Fruit fly (Drosophila melanogaster) whole organism, embryonic: ENCODE measurements around the gene CG17233.

Source experiments
- Antp ChIP-seq: fragments of 200-800 bp; sonication (Bioruptor generic); optimal IDR thresholded peaks from 3 replicates; lab custom pipeline; 2016; ENCODE audit warnings: missing biosample characterization, missing genetic modification characterization
- CG10543 ChIP-seq: fragments of 200-800 bp; sonication (Bioruptor generic); optimal IDR thresholded peaks from 3 replicates; lab custom pipeline; 2017; ENCODE audit warnings: missing biosample characterization, mild to moderate bottlenecking, missing genetic modification characterization, moderate library complexity
- CG10565 ChIP-seq: fragments of 200-800 bp; sonication (Bioruptor generic); optimal IDR thresholded peaks from 3 replicates; lab custom pipeline; 2016; ENCODE audit warnings: missing biosample characterization, mild to moderate bottlenecking, missing genetic modification characterization
- CG11695 ChIP-seq: fragments of 200-800 bp; sonication (Bioruptor generic); IDR thresholded peaks from 3 replicates; pipeline ENCODE4 v1.3.6; 2022; ENCODE audit warnings: missing biosample characterization, missing genetic modification characterization
- CG11723 ChIP-seq: fragments of 200-800 bp; sonication (Bioruptor generic); optimal IDR thresholded peaks from 2 replicates; lab custom pipeline; 2017; ENCODE audit warnings: missing biosample characterization, mild to moderate bottlenecking, missing genetic modification characterization
- CG12219 ChIP-seq: fragments of 200-800 bp; sonication (Bioruptor generic); optimal IDR thresholded peaks from 3 replicates; lab custom pipeline; 2018; ENCODE audit warnings: missing biosample characterization, mild to moderate bottlenecking, missing genetic modification characterization
- CG1233 ChIP-seq: fragments of 200-800 bp; sonication (Bioruptor generic); optimal IDR thresholded peaks from 4 replicates; lab custom pipeline; 2018; ENCODE audit warnings: missing biosample characterization, mild to moderate bottlenecking, missing genetic modification characterization
- CG14050 ChIP-seq: fragments of 200-800 bp; sonication (Bioruptor generic); IDR thresholded peaks from 3 replicates; pipeline ENCODE4 v1.3.6; 2022; ENCODE audit warnings: missing biosample characterization, missing genetic modification characterization
- CG14710 ChIP-seq: fragments of 200-800 bp; sonication (Bioruptor generic); optimal IDR thresholded peaks from 3 replicates; lab custom pipeline; 2019; ENCODE audit warnings: missing biosample characterization, mild to moderate bottlenecking, missing genetic modification characterization, moderate library complexity
- CG1602 ChIP-seq: fragments of 200-800 bp; sonication (Bioruptor generic); optimal IDR thresholded peaks from 3 replicates; lab custom pipeline; 2016; ENCODE audit warnings: missing biosample characterization, missing genetic modification characterization
- CG16813 ChIP-seq: fragments of 200-800 bp; sonication (Bioruptor generic); IDR thresholded peaks from 3 replicates; pipeline ENCODE4 v1.3.6; 2022; ENCODE audit warnings: missing biosample characterization, missing genetic modification characterization; ENCODE audit not compliant: partially characterized antibody
- CG16863 ChIP-seq: fragments of 200-800 bp; sonication (Bioruptor generic); optimal IDR thresholded peaks from 3 replicates; lab custom pipeline; 2016; ENCODE audit warnings: missing biosample characterization, missing genetic modification characterization
- CG18599 ChIP-seq: fragments of 200-800 bp; sonication (Bioruptor generic); optimal IDR thresholded peaks from 3 replicates; lab custom pipeline; 2017; ENCODE audit warnings: missing biosample characterization, missing genetic modification characterization, mild to moderate bottlenecking, moderate library complexity, missing genetic modification reagents
- CG31388 ChIP-seq: fragments of 200-800 bp; sonication (Bioruptor generic); optimal IDR thresholded peaks from 2 replicates; lab custom pipeline; 2016; ENCODE audit warnings: missing biosample characterization, missing genetic modification characterization
- CG34224 ChIP-seq: fragments of 200-800 bp; sonication (Bioruptor generic); IDR thresholded peaks from 3 replicates; pipeline ENCODE4 v1.3.6; 2022; ENCODE audit warnings: missing biosample characterization, missing genetic modification characterization; ENCODE audit not compliant: partially characterized antibody
- CG8388 ChIP-seq: fragments of 200-800 bp; sonication (Bioruptor generic); optimal IDR thresholded peaks from 2 replicates; lab custom pipeline; 2019; ENCODE audit warnings: missing biosample characterization, mild to moderate bottlenecking, missing genetic modification characterization, moderate library complexity
- CG9797 ChIP-seq: fragments of 200-800 bp; sonication (Bioruptor generic); optimal IDR thresholded peaks from 3 replicates; lab custom pipeline; 2018; ENCODE audit warnings: missing biosample characterization, mild to moderate bottlenecking, missing genetic modification characterization
- CG9932 ChIP-seq: fragments of 200-800 bp; sonication (Bioruptor generic); IDR thresholded peaks from 2 replicates; pipeline ENCODE4 v1.3.6; 2022; ENCODE audit warnings: missing biosample characterization, missing genetic modification characterization
- Deaf1 ChIP-seq: fragments of 200-800 bp; optimal IDR thresholded peaks from 3 replicates; lab custom pipeline; 2019; ENCODE audit warnings: missing biosample characterization, mild to moderate bottlenecking, missing genetic modification characterization, moderate library complexity
- Doc3 ChIP-seq: fragments of 200-800 bp; sonication (Bioruptor generic); IDR thresholded peaks from 3 replicates; pipeline ENCODE4 v1.3.6; 2022; ENCODE audit warnings: missing biosample characterization, missing genetic modification characterization; ENCODE audit not compliant: partially characterized antibody
- HmgZ ChIP-seq: fragments of 200-800 bp; sonication (Bioruptor generic); optimal IDR thresholded peaks from 2 replicates; lab custom pipeline; 2018; ENCODE audit warnings: missing biosample characterization, mild to moderate bottlenecking, missing genetic modification characterization
- Jarid2 ChIP-seq: fragments of 200-800 bp; sonication (Bioruptor generic); optimal IDR thresholded peaks from 3 replicates; lab custom pipeline; 2017; ENCODE audit warnings: mild to moderate bottlenecking, missing biosample characterization, missing genetic modification reagents, missing genetic modification characterization
- Mad ChIP-seq: fragments of 200-800 bp; sonication (Bioruptor generic); optimal IDR thresholded peaks from 2 replicates; lab custom pipeline; 2016; ENCODE audit warnings: missing biosample characterization, missing genetic modification characterization
- Meics ChIP-seq: fragments of 200-800 bp; sonication (Bioruptor generic); optimal IDR thresholded peaks from 2 replicates; lab custom pipeline; 2017; ENCODE audit warnings: missing biosample characterization, mild to moderate bottlenecking, missing genetic modification characterization
- Mes4 ChIP-seq: fragments of 200-800 bp; sonication (Bioruptor generic); optimal IDR thresholded peaks from 2 replicates; lab custom pipeline; 2016; ENCODE audit warnings: missing biosample characterization, missing genetic modification characterization
- PHDP ChIP-seq: fragments of 200-800 bp; sonication (Bioruptor generic); optimal IDR thresholded peaks from 3 replicates; lab custom pipeline; 2018; ENCODE audit warnings: missing biosample characterization, mild to moderate bottlenecking, missing genetic modification characterization, moderate library complexity
- Sin3A ChIP-seq: fragments of >200 bp; optimal IDR thresholded peaks from 2 replicates; lab custom pipeline; 2018
- Spps ChIP-seq: fragments of 200-800 bp; sonication (Bioruptor generic); optimal IDR thresholded peaks from 2 replicates; lab custom pipeline; 2018; ENCODE audit warnings: missing biosample characterization, mild to moderate bottlenecking, missing genetic modification characterization
- ase ChIP-seq: fragments of 200-800 bp; sonication (Bioruptor generic); IDR thresholded peaks from 3 replicates; pipeline ENCODE4 v1.3.6; 2022; ENCODE audit warnings: missing biosample characterization, missing genetic modification characterization
- bab2 ChIP-seq: fragments of 200-800 bp; sonication (Bioruptor generic); optimal IDR thresholded peaks from 2 replicates; lab custom pipeline; 2016; ENCODE audit warnings: missing biosample characterization, missing genetic modification characterization
- bcd ChIP-seq: fragments of 200-800 bp; sonication (Bioruptor generic); optimal IDR thresholded peaks from 2 replicates; lab custom pipeline; 2017; ENCODE audit warnings: missing biosample characterization, mild to moderate bottlenecking, missing genetic modification characterization
- dan ChIP-seq: fragments of 200-800 bp; sonication (Bioruptor generic); IDR thresholded peaks from 2 replicates; pipeline ENCODE4 v1.3.6; 2022; ENCODE audit warnings: missing biosample characterization, missing genetic modification characterization
- dimm ChIP-seq: fragments of 200-800 bp; sonication (Bioruptor generic); IDR thresholded peaks from 2 replicates; pipeline ENCODE4 v1.3.6; 2022; ENCODE audit warnings: missing biosample characterization, missing genetic modification characterization
- fru ChIP-seq: fragments of >200 bp; optimal IDR thresholded peaks from 2 replicates; lab custom pipeline; 2017
- gcm ChIP-seq: fragments of 200-800 bp; sonication (Bioruptor generic); optimal IDR thresholded peaks from 2 replicates; lab custom pipeline; 2019; ENCODE audit warnings: missing biosample characterization, mild to moderate bottlenecking, missing genetic modification characterization, moderate library complexity
- gfzf ChIP-seq: fragments of 200-800 bp; sonication (Bioruptor generic); optimal IDR thresholded peaks from 2 replicates; lab custom pipeline; 2016; ENCODE audit warnings: missing biosample characterization, mild to moderate bottlenecking, missing genetic modification characterization, moderate library complexity
- hkb ChIP-seq, 2 experiments: fragments of 200-800 bp in 1 of 2; fragments of >200 bp in 1 of 2; sonication (Bioruptor generic) in 1 of 2; IDR thresholded peaks in 1 of 2; optimal IDR thresholded peaks in 1 of 2; 2 replicates each; pipeline versions ENCODE4 v1.3.6 to Lab custom; 2017 to 2022; ENCODE audit warnings: missing biosample characterization in 1 of 2, missing genetic modification characterization in 1 of 2
- mam ChIP-seq: fragments of 200-800 bp; sonication (Bioruptor generic); optimal IDR thresholded peaks from 3 replicates; lab custom pipeline; 2016; ENCODE audit warnings: missing biosample characterization, missing genetic modification characterization
- mld ChIP-seq: fragments of 200-800 bp; sonication (Bioruptor generic); IDR thresholded peaks from 3 replicates; pipeline ENCODE4 v1.3.6; 2022; ENCODE audit warnings: missing biosample characterization, missing genetic modification characterization; ENCODE audit not compliant: partially characterized antibody
- oc ChIP-seq: fragments of 200-800 bp; sonication (Bioruptor generic); optimal IDR thresholded peaks from 2 replicates; lab custom pipeline; 2018; ENCODE audit warnings: missing biosample characterization, mild to moderate bottlenecking, missing genetic modification characterization, moderate library complexity
- phol ChIP-seq: fragments of 200-800 bp; sonication (Bioruptor generic); optimal IDR thresholded peaks from 3 replicates; lab custom pipeline; 2018; ENCODE audit warnings: missing biosample characterization, mild to moderate bottlenecking, missing genetic modification characterization, moderate library complexity
- pnt ChIP-seq: fragments of 200-800 bp; sonication (Bioruptor generic); optimal IDR thresholded peaks from 3 replicates; lab custom pipeline; 2016; ENCODE audit warnings: missing biosample characterization, missing genetic modification characterization
- tin ChIP-seq: fragments of 200-800 bp; sonication (Bioruptor generic); optimal IDR thresholded peaks from 3 replicates; lab custom pipeline; 2016; ENCODE audit warnings: missing biosample characterization, missing genetic modification characterization
- tna ChIP-seq: fragments of 200-800 bp; sonication (Bioruptor generic); IDR thresholded peaks from 2 replicates; pipeline ENCODE4 v1.3.6; 2022; ENCODE audit warnings: missing biosample characterization, missing genetic modification characterization; ENCODE audit not compliant: partially characterized antibody
- trem ChIP-seq: fragments of 200-800 bp; optimal IDR thresholded peaks from 3 replicates; lab custom pipeline; 2019; ENCODE audit warnings: missing biosample characterization, mild to moderate bottlenecking, missing genetic modification characterization, moderate library complexity
- trh ChIP-seq: fragments of 200-800 bp; sonication (Bioruptor generic); optimal IDR thresholded peaks from 2 replicates; lab custom pipeline; 2016; ENCODE audit warnings: missing biosample characterization, missing genetic modification characterization
- unc-4 ChIP-seq: fragments of 200-800 bp; sonication (Bioruptor generic); IDR thresholded peaks from 2 replicates; pipeline ENCODE4 v1.3.6; 2022; ENCODE audit warnings: missing biosample characterization, missing genetic modification characterization; ENCODE audit not compliant: partially characterized antibody
- yki ChIP-seq: fragments of >200 bp; optimal IDR thresholded peaks from 3 replicates; lab custom pipeline; 2018

CG17233 gene

DNA sequence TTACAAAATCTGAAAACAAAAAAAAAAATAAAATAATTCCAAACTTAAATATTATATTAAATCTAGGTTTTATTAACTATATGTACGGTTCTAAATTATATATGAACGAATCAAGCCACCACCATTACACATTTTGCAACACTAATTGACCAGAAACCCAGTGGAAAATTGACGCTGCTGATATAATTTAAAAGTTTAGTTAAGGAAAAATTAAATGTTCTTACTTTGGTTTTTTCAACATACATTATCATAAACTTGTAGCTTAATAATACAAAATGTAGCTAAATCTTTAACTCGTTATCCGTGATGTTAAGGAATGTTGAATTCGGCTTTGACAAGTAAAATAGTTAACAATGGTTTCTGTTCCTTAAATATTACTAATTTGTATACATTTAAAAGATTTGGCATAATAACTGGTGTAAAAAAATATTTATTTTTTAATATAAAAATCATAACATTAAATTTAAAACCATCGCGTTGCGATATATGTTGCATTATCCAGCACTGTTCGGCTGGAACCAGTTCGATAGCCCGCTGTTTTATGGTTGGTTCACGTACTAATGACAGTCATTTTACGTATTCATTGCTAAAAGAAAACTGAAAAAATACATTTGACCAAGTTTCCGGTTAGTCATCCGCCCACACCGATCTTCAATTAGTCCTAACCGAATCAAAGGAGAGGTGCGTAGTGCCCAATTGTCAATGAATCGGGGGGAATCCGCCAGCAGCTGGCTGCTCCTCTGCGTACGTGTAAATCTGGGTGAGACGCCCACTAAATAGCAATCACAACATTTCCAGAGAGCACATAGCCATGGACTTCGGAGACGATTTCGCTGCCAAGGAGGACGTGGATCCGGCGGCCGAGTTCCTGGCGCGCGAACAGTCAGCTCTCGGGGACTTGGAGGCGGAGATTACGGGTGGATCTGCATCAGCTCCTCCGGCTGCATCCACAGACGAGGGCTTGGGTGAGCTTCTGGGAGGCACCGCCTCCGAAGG, 582 bp upstream of the CG17233 start (continued):
- peak; percentile 49; the same call in 2 of the 3 replicates for TF ChIP-seq CG11695 (GFP tag; lab: Robert Waterston, UW)
- TF ChIP-seq CG14050, result peak; percentile 32
- no peak for TF ChIP-seq Antp (GFP tag; lab: Kevin White, UChicago)
- TF ChIP-seq CG11723 (GFP tag; lab: Kevin White, UChicago), result peak; percentile 6
- peak; percentile 65 for TF ChIP-seq bcd (GFP tag; lab: Kevin White, UChicago)
- no peak for TF ChIP-seq Mad (GFP tag; lab: Kevin White, UChicago)
- TF ChIP-seq CG34224 (GFP tag; lab: Robert Waterston, UW), result peak; percentile 60
- no peak for TF ChIP-seq Spps
- no peak for TF ChIP-seq yki
- peak; percentile 41 for TF ChIP-seq CG1233 (GFP tag; lab: Kevin White, UChicago)
- peak; percentile 30 for TF ChIP-seq CG8388 (GFP tag; lab: Kevin White, UChicago)
- TF ChIP-seq Mes4 (GFP tag; lab: Kevin White, UChicago), result no peak
- TF ChIP-seq CG12219, result peak; percentile 2
- TF ChIP-seq Deaf1 (tag; lab: Kevin White, UChicago), result peak; percentile 12
- TF ChIP-seq Sin3A (lab: Kevin White, UChicago), result no peak
- peak; percentile 3 for TF ChIP-seq trh (GFP tag; lab: Kevin White, UChicago)
- TF ChIP-seq oc (tag; lab: Kevin White, UChicago), result no peak
- no peak for TF ChIP-seq bab2 (GFP tag; lab: Kevin White, UChicago)
- peak; percentile 68 for TF ChIP-seq phol (tag; lab: Kevin White, UChicago)
- TF ChIP-seq CG16813 (GFP tag; lab: Robert Waterston, UW), result peak; percentile 72
- TF ChIP-seq trem (tag; lab: Kevin White, UChicago), result peak; percentile 10
- TF ChIP-seq hkb (optimal IDR thresholded peaks at IDR 0.05; lab: Kevin White, UChicago), result no peak
- TF ChIP-seq hkb (GFP tag; IDR thresholded peaks at IDR 0.05; lab: Robert Waterston, UW), result peak; percentile 62
- TF ChIP-seq pnt (GFP tag; lab: Kevin White, UChicago), result no peak
- peak; percentile 83 for TF ChIP-seq gcm (GFP tag; lab: Kevin White, UChicago)
- no peak for TF ChIP-seq mld
- no peak for TF ChIP-seq dimm (GFP tag; lab: Robert Waterston, UW)
- peak; percentile 9 for TF ChIP-seq HmgZ (tag; lab: Kevin White, UChicago)
- peak; percentile 39 for TF ChIP-seq CG1602 (GFP tag; lab: Kevin White, UChicago)
- peak; percentile 85 for TF ChIP-seq CG9932 (GFP tag; lab: Robert Waterston, UW)
- TF ChIP-seq mam (GFP tag; lab: Kevin White, UChicago), result no peak
- TF ChIP-seq Doc3 (GFP tag; lab: Robert Waterston, UW), result peak; percentile 52
- peak; percentile 69 for TF ChIP-seq unc-4 (GFP tag; lab: Robert Waterston, UW)
- TF ChIP-seq Meics (GFP tag; lab: Kevin White, UChicago), result peak; percentile 53
- peak; percentile 71 for TF ChIP-seq CG18599 (GFP tag; lab: Kevin White, UChicago)
- peak; percentile 15 for TF ChIP-seq CG31388 (GFP tag; lab: Kevin White, UChicago)
- peak; percentile 73 for TF ChIP-seq PHDP (tag; lab: Kevin White, UChicago)
- no peak for TF ChIP-seq CG16863 (GFP tag; lab: Kevin White, UChicago)
- TF ChIP-seq ase (GFP tag; lab: Robert Waterston, UW), result peak; percentile 62; the same call in 2 of the 3 replicates
- TF ChIP-seq CG14710 (tag; lab: Kevin White, UChicago), result peak; percentile 48
- TF ChIP-seq Jarid2 (GFP tag; lab: Kevin White, UChicago), result no peak
- no peak for TF ChIP-seq tna (GFP tag; lab: Robert Waterston, UW)
- TF ChIP-seq gfzf, result no peak
- TF ChIP-seq dan (GFP tag; lab: Robert Waterston, UW), result no peak
- no peak for TF ChIP-seq CG10565 (GFP tag; lab: Kevin White, UChicago)
- peak; percentile 67 for TF ChIP-seq CG10543 (GFP tag; lab: Kevin White, UChicago)
- peak; percentile 41 for TF ChIP-seq tin (GFP tag; lab: Kevin White, UChicago)
- TF ChIP-seq CG9797 (GFP tag; lab: Kevin White, UChicago), result no peak
- TF ChIP-seq fru (lab: Kevin White, UChicago), result no peak
